ENCODE assay signal across 2 fruit fly cellular contexts in the genomic region with DNA sequence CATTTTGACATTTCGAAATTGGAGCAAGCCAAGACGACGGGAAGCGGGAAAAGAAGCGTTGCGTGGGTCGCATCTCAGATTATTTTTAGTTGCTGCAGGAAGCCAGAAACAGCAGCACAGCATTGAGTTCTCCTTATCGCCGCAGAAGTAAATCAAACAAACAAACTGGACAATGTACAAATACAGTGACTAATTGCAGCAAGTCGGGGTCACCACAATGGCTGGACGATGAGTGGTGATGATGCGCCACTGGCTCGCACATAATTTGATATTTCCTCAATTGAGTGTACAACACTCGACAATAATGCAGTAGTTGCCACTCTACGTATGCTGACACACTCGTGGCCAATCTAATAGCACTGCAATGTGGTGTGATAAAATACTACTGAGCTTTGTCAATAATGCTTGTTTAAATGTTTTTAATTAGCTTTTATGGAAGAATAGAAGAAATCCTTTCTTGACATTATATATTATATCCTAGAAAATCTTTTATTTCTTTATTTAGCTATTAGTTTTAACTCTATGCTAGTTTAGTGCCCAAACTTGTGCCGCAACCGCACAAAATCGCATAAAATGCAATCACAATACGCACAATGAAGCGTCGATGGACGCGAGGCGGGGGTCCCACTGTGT.
TF ChIP-seq lines count a peak whose summit lies in the region.

No protein-coding gene starts in this region.

TF ChIP-seq in whole organism, embryonic, 481 proteins besides CTCF, POLR2A, EP300 and RAD21 (continued from another document and continues in another):
- peak; percentile 38; the same call in 1 of the 2 replicates for TF ChIP-seq H2.0 (GFP tag; IDR thresholded peaks at IDR 0.05; lab: Robert Waterston, UW)
- peak; percentile 55 for TF ChIP-seq Xrp1 (GFP tag; IDR thresholded peaks at IDR 0.05; lab: Robert Waterston, UW)
- TF ChIP-seq gce (GFP tag; IDR thresholded peaks at IDR 0.05; lab: Robert Waterston, UW): no peak
- TF ChIP-seq CG18262 (tag; optimal IDR thresholded peaks at IDR 0.05; lab: Kevin White, UChicago): peak; percentile 60
- peak; percentile 85 for TF ChIP-seq Drgx (GFP tag; IDR thresholded peaks at IDR 0.05; lab: Robert Waterston, UW)
- TF ChIP-seq CG14710 (tag; optimal IDR thresholded peaks at IDR 0.05; lab: Kevin White, UChicago): peak; percentile 22
- TF ChIP-seq Spps (tag; optimal IDR thresholded peaks at IDR 0.05; lab: Kevin White, UChicago): peak; percentile 24
- no peak for TF ChIP-seq hth (optimal IDR thresholded peaks at IDR 0.05; lab: Kevin White, UChicago)
- TF ChIP-seq Eip74EF (GFP tag; optimal IDR thresholded peaks at IDR 0.05; lab: Kevin White, UChicago): peak; percentile 10 to 60
- TF ChIP-seq Ptx1 (GFP tag; IDR thresholded peaks at IDR 0.05; lab: Robert Waterston, UW): 0 out of 2 replicates have a peak, but pooled peaks have one; percentile 8
- no peak for TF ChIP-seq CG18619 (GFP tag; optimal IDR thresholded peaks at IDR 0.05; lab: Kevin White, UChicago)
- TF ChIP-seq dmrt11E (tag; optimal IDR thresholded peaks at IDR 0.05; lab: Kevin White, UChicago): peak; percentile 57
- no peak for TF ChIP-seq NC2β (GFP tag; optimal IDR thresholded peaks at IDR 0.05; lab: Kevin White, UChicago)
- TF ChIP-seq CG10979 (tag; optimal IDR thresholded peaks at IDR 0.05; lab: Kevin White, UChicago): peak; percentile 64
- peak; percentile 55 for TF ChIP-seq CG10431 (GFP tag; optimal IDR thresholded peaks at IDR 0.05; lab: Kevin White, UChicago)
- peak; percentile 31 for TF ChIP-seq unpg (GFP tag; optimal IDR thresholded peaks at IDR 0.05; lab: Kevin White, UChicago)
- peak; percentile 18 for TF ChIP-seq CG4820 (GFP tag; optimal IDR thresholded peaks at IDR 0.05; lab: Kevin White, UChicago)
- TF ChIP-seq Dip3 (GFP tag; optimal IDR thresholded peaks at IDR 0.05; lab: Kevin White, UChicago): no peak
- TF ChIP-seq sens (GFP tag; lab: Kevin White, UChicago): peak; percentile 83
- 0 out of 2 replicates have a peak, but pooled peaks have one; percentile 40 for TF ChIP-seq sim (GFP tag; IDR thresholded peaks at IDR 0.05; lab: Robert Waterston, UW)
- TF ChIP-seq Sox100B (GFP tag; optimal IDR thresholded peaks at IDR 0.05; lab: Kevin White, UChicago): peak; percentile 45
- peak; percentile 25 for TF ChIP-seq CG30431 (GFP tag; optimal IDR thresholded peaks at IDR 0.05; lab: Kevin White, UChicago)
- peak; percentile 19 for TF ChIP-seq CG7556 (GFP tag; optimal IDR thresholded peaks at IDR 0.05; lab: Kevin White, UChicago)
- TF ChIP-seq Nf-YC (tag; optimal IDR thresholded peaks at IDR 0.05; lab: Kevin White, UChicago): no peak
- TF ChIP-seq CG7357 (GFP tag; IDR thresholded peaks at IDR 0.05; lab: Robert Waterston, UW): no peak
- no peak for TF ChIP-seq E2f1 (GFP tag; IDR thresholded peaks at IDR 0.05; lab: Robert Waterston, UW)
- peak; percentile 1 for TF ChIP-seq CG15696 (tag; optimal IDR thresholded peaks at IDR 0.05; lab: Kevin White, UChicago)
- TF ChIP-seq CG7839 (tag; optimal IDR thresholded peaks at IDR 0.05; lab: Kevin White, UChicago): peak; percentile 40
- peak; percentile 26 for TF ChIP-seq D19A (tag; optimal IDR thresholded peaks at IDR 0.05; lab: Kevin White, UChicago)
- TF ChIP-seq trem (tag; optimal IDR thresholded peaks at IDR 0.05; lab: Kevin White, UChicago): peak; percentile 32
- TF ChIP-seq Hr51 (GFP tag; optimal IDR thresholded peaks at IDR 0.05; lab: Kevin White, UChicago): peak in 1 of 2 experiments; percentile 58
- TF ChIP-seq CG5245 (GFP tag; optimal IDR thresholded peaks at IDR 0.05; lab: Kevin White, UChicago): no peak
- TF ChIP-seq CG11695 (GFP tag; IDR thresholded peaks at IDR 0.05; lab: Robert Waterston, UW): 0 out of 3 replicates have a peak, but pooled peaks have one; percentile 33
- no peak for TF ChIP-seq da (GFP tag; optimal IDR thresholded peaks at IDR 0.05; lab: Kevin White, UChicago)
- no peak for TF ChIP-seq CG32532 (GFP tag; IDR thresholded peaks at IDR 0.05; lab: Robert Waterston, UW)
- TF ChIP-seq slou (GFP tag; optimal IDR thresholded peaks at IDR 0.05; lab: Kevin White, UChicago): no peak
- TF ChIP-seq Asciz (GFP tag; optimal IDR thresholded peaks at IDR 0.05; lab: Kevin White, UChicago): peak; percentile 24
- peak; percentile 46 for TF ChIP-seq CG8924 (tag; optimal IDR thresholded peaks at IDR 0.05; lab: Kevin White, UChicago)
- TF ChIP-seq Trl (optimal IDR thresholded peaks at IDR 0.05; lab: Kevin White, UChicago): no peak
- no peak for TF ChIP-seq Trl (GFP tag; optimal IDR thresholded peaks at IDR 0.05; lab: Kevin White, UChicago)
- TF ChIP-seq CG15073 (GFP tag; optimal IDR thresholded peaks at IDR 0.05; lab: Kevin White, UChicago): no peak
- TF ChIP-seq z (GFP tag; IDR thresholded peaks at IDR 0.05; lab: Robert Waterston, UW): peak; percentile 33; the same call in 1 of the 3 replicates
- peak; percentile 42 for TF ChIP-seq CG2678 (tag; optimal IDR thresholded peaks at IDR 0.05; lab: Kevin White, UChicago)
- TF ChIP-seq nmo (GFP tag; optimal IDR thresholded peaks at IDR 0.05; lab: Kevin White, UChicago): peak; percentile 58
- peak; percentile 65 to 75 for TF ChIP-seq bsh (GFP tag; optimal IDR thresholded peaks at IDR 0.05; lab: Kevin White, UChicago)
- peak; percentile 0 for TF ChIP-seq CG33557 (GFP tag; optimal IDR thresholded peaks at IDR 0.05; lab: Kevin White, UChicago)
- TF ChIP-seq CoRest (tag; optimal IDR thresholded peaks at IDR 0.05; lab: Kevin White, UChicago): peak; percentile 16
- peak; percentile 48 for TF ChIP-seq fd96Cb (tag; optimal IDR thresholded peaks at IDR 0.05; lab: Kevin White, UChicago)
- TF ChIP-seq CG13123 (GFP tag; optimal IDR thresholded peaks at IDR 0.05; lab: Kevin White, UChicago): no peak
- TF ChIP-seq CG2712 (tag; optimal IDR thresholded peaks at IDR 0.05; lab: Kevin White, UChicago): peak; percentile 65
- peak; percentile 64; the same call in 2 of the 3 replicates for TF ChIP-seq zfh1 (GFP tag; IDR thresholded peaks at IDR 0.05; lab: Robert Waterston, UW)
- peak; percentile 11 for TF ChIP-seq Hr3 (GFP tag; optimal IDR thresholded peaks at IDR 0.05; lab: Kevin White, UChicago)
- TF ChIP-seq CG17359 (tag; optimal IDR thresholded peaks at IDR 0.05; lab: Kevin White, UChicago): peak; percentile 64
- no peak for TF ChIP-seq pita (GFP tag; optimal IDR thresholded peaks at IDR 0.05; lab: Kevin White, UChicago)
- TF ChIP-seq gcm (GFP tag; optimal IDR thresholded peaks at IDR 0.05; lab: Kevin White, UChicago): peak; percentile 43
- TF ChIP-seq lola (GFP tag; optimal IDR thresholded peaks at IDR 0.05; lab: Kevin White, UChicago): peak in 1 of 3 experiments; percentile 40
- no peak for TF ChIP-seq MTF-1 (GFP tag; optimal IDR thresholded peaks at IDR 0.05; lab: Kevin White, UChicago; ENCODE audit: borderline replicate concordance)
- no peak for TF ChIP-seq Fer3 (tag; optimal IDR thresholded peaks at IDR 0.05; lab: Kevin White, UChicago)
- peak; percentile 48 for TF ChIP-seq lmd (GFP tag; IDR thresholded peaks at IDR 0.05; lab: Robert Waterston, UW)
- TF ChIP-seq br (optimal IDR thresholded peaks at IDR 0.05; lab: Kevin White, UChicago): no peak
- TF ChIP-seq CG7928 (GFP tag; optimal IDR thresholded peaks at IDR 0.05; lab: Kevin White, UChicago): no peak
- peak; percentile 20 for TF ChIP-seq Xbp1 (GFP tag; optimal IDR thresholded peaks at IDR 0.05; lab: Kevin White, UChicago)

TF ChIP-seq in whole organism, prepupa, 60 proteins besides CTCF, POLR2A, EP300 and RAD21 (continued from another document):
- TF ChIP-seq Met (GFP tag; optimal IDR thresholded peaks at IDR 0.05; lab: Kevin White, UChicago) (peak; percentile 30), Hr39 (GFP tag; optimal IDR thresholded peaks at IDR 0.05; lab: Kevin White, UChicago) (peak; percentile 4), CG11294 (GFP tag; IDR thresholded peaks at IDR 0.05; lab: Robert Waterston, UW) (peak; percentile 77), Hr38 (GFP tag; optimal IDR thresholded peaks at IDR 0.05; lab: Kevin White, UChicago) (no peak), Gug (GFP tag; IDR thresholded peaks at IDR 0.05; lab: Robert Waterston, UW) (peak; percentile 81), CG16779 (tag; optimal IDR thresholded peaks at IDR 0.05; lab: Kevin White, UChicago) (peak; percentile 57), CG1621 (tag; optimal IDR thresholded peaks at IDR 0.05; lab: Kevin White, UChicago) (peak; percentile 54), CG8632 (GFP tag; optimal IDR thresholded peaks at IDR 0.05; lab: Kevin White, UChicago) (peak; percentile 49), CG6792 (GFP tag; optimal IDR thresholded peaks at IDR 0.05; lab: Kevin White, UChicago) (peak; percentile 58), net (GFP tag; optimal IDR thresholded peaks at IDR 0.05; lab: Kevin White, UChicago) (peak; percentile 72), cyc (GFP tag; optimal IDR thresholded peaks at IDR 0.05; lab: Kevin White, UChicago) (no peak), CG3032 (tag; optimal IDR thresholded peaks at IDR 0.05; lab: Kevin White, UChicago) (peak; percentile 69), salr (GFP tag; optimal IDR thresholded peaks at IDR 0.05; lab: Kevin White, UChicago) (peak in 1 of 2 experiments; percentile 75), achi (GFP tag; optimal IDR thresholded peaks at IDR 0.05; lab: Kevin White, UChicago) (peak; percentile 76), CG3919 (GFP tag; optimal IDR thresholded peaks at IDR 0.05; lab: Kevin White, UChicago) (peak; percentile 66), spab (GFP tag; optimal IDR thresholded peaks at IDR 0.05; lab: Kevin White, UChicago) (peak; percentile 58), Blimp-1 (GFP tag; optimal IDR thresholded peaks at IDR 0.05; lab: Kevin White, UChicago) (no peak), svp (GFP tag; lab: Kevin White, UChicago) (peak; percentile 76), esn (GFP tag; optimal IDR thresholded peaks at IDR 0.05; lab: Kevin White, UChicago) (peak; percentile 51), CG11902 (GFP tag; optimal IDR thresholded peaks at IDR 0.05; lab: Kevin White, UChicago) (no peak), Sox14 (GFP tag; optimal IDR thresholded peaks at IDR 0.05; lab: Kevin White, UChicago) (peak; percentile 51), CG7368 (GFP tag; optimal IDR thresholded peaks at IDR 0.05; lab: Kevin White, UChicago) (peak; percentile 36), CG4318 (GFP tag; optimal IDR thresholded peaks at IDR 0.05; lab: Kevin White, UChicago) (peak; percentile 71), lz (GFP tag; optimal IDR thresholded peaks at IDR 0.05; lab: Kevin White, UChicago) (peak; percentile 21), CG8319 (GFP tag; optimal IDR thresholded peaks at IDR 0.05; lab: Kevin White, UChicago) (peak; percentile 91), acj6 (GFP tag; optimal IDR thresholded peaks at IDR 0.05; lab: Kevin White, UChicago) (peak; percentile 55), Ets21C (GFP tag; optimal IDR thresholded peaks at IDR 0.05; lab: Kevin White, UChicago) (no peak), CG6276 (GFP tag; optimal IDR thresholded peaks at IDR 0.05; lab: Kevin White, UChicago) (peak; percentile 86), CG34406 (GFP tag; optimal IDR thresholded peaks at IDR 0.05; lab: Kevin White, UChicago) (peak; percentile 51), CG31627 (GFP tag; optimal IDR thresholded peaks at IDR 0.05; lab: Kevin White, UChicago) (no peak), Lpt (GFP tag; optimal IDR thresholded peaks at IDR 0.05; lab: Kevin White, UChicago) (peak; percentile 84)
TF ChIP-seq in whole organism, prepupa: peak in this region for 48.
